Fruit fly (Drosophila melanogaster): ENCODE results near the gene CG10646.

The CG10646 gene

DNA sequence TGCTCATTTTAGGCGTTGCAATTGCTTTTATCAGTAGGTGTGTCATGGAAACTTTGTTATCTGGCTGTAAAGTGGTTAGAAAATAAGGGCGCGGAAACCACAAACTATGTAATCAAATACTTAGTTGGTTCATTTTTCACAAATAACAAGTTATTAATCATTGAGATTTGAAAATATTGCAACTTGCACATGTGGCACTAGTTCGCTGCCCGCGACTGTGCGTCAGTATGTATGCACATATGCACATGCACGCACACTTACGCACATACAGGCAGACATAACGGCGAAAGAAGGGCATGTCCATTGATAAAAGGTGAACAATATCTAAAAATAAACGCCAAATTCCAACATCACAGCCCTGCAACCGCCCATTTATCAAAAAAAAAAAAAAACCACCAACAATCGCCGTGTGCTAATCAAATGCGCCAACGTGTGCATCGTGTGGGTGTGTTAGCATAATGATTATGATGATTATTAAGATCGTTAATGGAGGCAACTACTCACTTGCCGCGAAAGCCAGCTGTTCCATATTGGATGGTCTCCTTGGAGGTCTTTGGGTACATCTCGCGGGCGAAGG lies 25.8 kb upstream of the CG10646 start (continued):
- 0 out of 3 replicates have a peak, but pooled peaks have one; percentile 32 for TF ChIP-seq H15 (GFP tag; IDR thresholded peaks at IDR 0.05)
- no peak for TF ChIP-seq Hey (tag; optimal IDR thresholded peaks at IDR 0.05)
- TF ChIP-seq en (GFP tag; optimal IDR thresholded peaks at IDR 0.05): peak; percentile 41
- peak; percentile 39 for TF ChIP-seq ind (GFP tag; optimal IDR thresholded peaks at IDR 0.05)
- no peak for TF ChIP-seq CG9797 (GFP tag; optimal IDR thresholded peaks at IDR 0.05)
- peak; percentile 55 for TF ChIP-seq run (tag; optimal IDR thresholded peaks at IDR 0.05)
- no peak for TF ChIP-seq ERR (GFP tag; optimal IDR thresholded peaks at IDR 0.05)
- TF ChIP-seq CG4424 (GFP tag; optimal IDR thresholded peaks at IDR 0.05): peak; percentile 60
- TF ChIP-seq az2 (GFP tag; optimal IDR thresholded peaks at IDR 0.05): peak; percentile 49
- TF ChIP-seq CG5953 (GFP tag; IDR thresholded peaks at IDR 0.05): no peak
- TF ChIP-seq tll (GFP tag; optimal IDR thresholded peaks at IDR 0.05): no peak

DNA sequence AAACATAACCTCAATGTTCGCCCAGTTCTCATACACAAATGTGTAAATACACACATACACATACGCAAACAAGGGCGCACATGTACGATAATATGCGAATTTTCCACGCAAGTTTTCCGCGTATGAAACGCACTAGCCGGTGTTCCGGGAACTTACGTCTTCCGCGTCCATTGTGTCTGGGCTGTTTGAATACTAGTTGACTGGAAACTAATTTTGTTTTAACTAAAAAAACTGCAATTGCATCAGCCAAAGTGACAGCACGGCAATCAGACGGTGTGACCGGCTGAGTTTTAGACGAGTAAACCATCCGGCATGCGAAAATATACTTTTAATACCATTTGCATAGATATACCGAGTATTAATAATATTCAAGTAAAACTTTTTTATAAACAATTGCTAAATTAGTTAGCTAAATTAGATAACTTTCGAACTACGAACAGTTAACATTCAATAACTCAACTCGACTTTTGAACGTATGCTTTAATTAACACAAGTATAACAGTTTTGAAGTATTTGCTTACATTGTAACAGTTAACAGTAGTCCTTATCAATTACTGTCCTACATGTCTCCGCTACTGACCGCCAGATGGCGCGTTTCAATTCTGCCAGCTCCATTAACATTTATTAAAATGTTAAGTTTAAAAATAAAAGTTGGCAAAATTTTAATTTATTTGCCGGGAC lies 22.9 kb upstream of the CG10646 start, which contains the start of gene eIF2beta:
Gene eIF2beta (minus strand): TSS at position 299 of the 681 bp plus-strand sequence.
- TF ChIP-seq h (optimal IDR thresholded peaks at IDR 0.05) (no peak), sr (GFP tag; IDR thresholded peaks at IDR 0.05) (no peak), HHEX (GFP tag; optimal IDR thresholded peaks at IDR 0.05) (no peak), Poxn (GFP tag; IDR thresholded peaks at IDR 0.05) (no peak), CG16815 (GFP tag; optimal IDR thresholded peaks at IDR 0.05) (no peak), CG9727 (GFP tag; optimal IDR thresholded peaks at IDR 0.05) (peak; percentile 55), CG2116 (GFP tag; optimal IDR thresholded peaks at IDR 0.05) (peak; percentile 40), CG10267 (tag; optimal IDR thresholded peaks at IDR 0.05) (peak; percentile 51), ase (GFP tag; IDR thresholded peaks at IDR 0.05) (no peak; the same call in 2 of the 3 replicates), Doc3 (GFP tag; IDR thresholded peaks at IDR 0.05; ENCODE audit: partially characterized antibody) (no peak), CG2202 (tag; optimal IDR thresholded peaks at IDR 0.05) (peak; percentile 20), tx (GFP tag; optimal IDR thresholded peaks at IDR 0.05) (no peak), CG17829 (tag; optimal IDR thresholded peaks at IDR 0.05) (peak; percentile 23), CG9876 (GFP tag; optimal IDR thresholded peaks at IDR 0.05) (no peak), org-1 (GFP tag; optimal IDR thresholded peaks at IDR 0.05) (no peak), CG6854 (GFP tag; optimal IDR thresholded peaks at IDR 0.05) (peak; percentile 38), CG15269 (tag; optimal IDR thresholded peaks at IDR 0.05) (peak; percentile 54), CG11504 (tag; optimal IDR thresholded peaks at IDR 0.05) (peak; percentile 42), sd (tag; optimal IDR thresholded peaks at IDR 0.05) (peak; percentile 63), ato (GFP tag; IDR thresholded peaks at IDR 0.05; ENCODE audit: partially characterized antibody) (no peak), slbo (GFP tag; IDR thresholded peaks at IDR 0.05) (no peak), gsb-n (tag; optimal IDR thresholded peaks at IDR 0.05) (no peak), tap (tag; optimal IDR thresholded peaks at IDR 0.05) (peak; percentile 27), CG9817 (tag; optimal IDR thresholded peaks at IDR 0.05) (no peak), CG11560 (tag; IDR thresholded peaks at IDR 0.05) (no peak), wor (GFP tag; IDR thresholded peaks at IDR 0.05) (no peak), CG10979 (tag; optimal IDR thresholded peaks at IDR 0.05) (peak; percentile 47), CG1024 (GFP tag; IDR thresholded peaks at IDR 0.05) (no peak), CG18619 (GFP tag; optimal IDR thresholded peaks at IDR 0.05) (no peak), inv (GFP tag; IDR thresholded peaks at IDR 0.05; ENCODE audit: partially characterized antibody) (no peak), pan (optimal IDR thresholded peaks at IDR 0.05) (no peak), pan (GFP tag; optimal IDR thresholded peaks at IDR 0.05 in 1 of 2, IDR thresholded peaks at IDR 0.05 in 1 of 2) (peak in 1 of 2 experiments; percentile 48), CG8089 (GFP tag; optimal IDR thresholded peaks at IDR 0.05) (no peak), Ptx1 (GFP tag; IDR thresholded peaks at IDR 0.05) (no peak), CG6654 (GFP tag; optimal IDR thresholded peaks at IDR 0.05) (peak; percentile 30), CG12744 (GFP tag; optimal IDR thresholded peaks at IDR 0.05) (no peak), CG14965 (GFP tag; optimal IDR thresholded peaks at IDR 0.05; ENCODE audit: borderline replicate concordance) (peak; percentile 98), dimm (GFP tag; IDR thresholded peaks at IDR 0.05) (no peak), CG8478 (optimal IDR thresholded peaks at IDR 0.05) (no peak)
